Worm (Caenorhabditis elegans): ENCODE data around the gene cash-1.
A peak's percentile ranks its signal among the peaks of the same experiment; 100 is the strongest.

Gene cash-1

DNA sequence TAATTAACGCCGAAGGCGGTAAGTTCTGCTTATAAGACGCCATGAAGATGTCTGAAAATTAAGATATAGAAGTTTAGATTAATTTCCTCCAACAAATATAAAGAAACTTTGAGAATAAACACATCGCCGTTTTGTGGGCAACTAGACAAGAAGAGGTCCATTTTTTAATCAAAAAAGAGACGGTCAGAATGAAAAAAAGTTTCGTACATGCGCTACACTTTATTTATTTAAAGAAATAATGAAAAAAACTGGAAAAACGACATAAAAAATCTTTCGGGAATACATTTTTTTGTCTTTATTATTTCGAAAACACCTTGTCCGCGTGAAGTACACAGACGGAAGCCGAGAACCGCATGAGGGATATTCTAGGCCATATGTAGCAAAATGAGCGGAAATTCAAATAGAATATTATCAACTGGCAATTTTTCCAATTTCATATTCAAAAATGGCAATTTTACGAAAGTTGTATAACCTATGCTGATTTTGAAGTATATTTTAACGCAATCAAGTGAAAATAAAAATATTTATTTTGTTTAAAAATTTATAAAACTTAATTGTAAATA is 6.2 kb upstream of the cash-1 start, which contains the start of gene sluh-7 (continued):
- TF ChIP-seq unc-130 (GFP tag; optimal IDR thresholded peaks at IDR 0.05) (peak; percentile 86), K11D2.4 (GFP tag; IDR thresholded peaks at IDR 0.05) (0 out of 2 replicates have a peak, but pooled peaks have one; percentile 39), ccch-3 (GFP tag; optimal IDR thresholded peaks at IDR 0.05) (peak; percentile 40), tbp1 (GFP tag; optimal IDR thresholded peaks at IDR 0.05) (peak; percentile 26), B0035.1 (tag; optimal IDR thresholded peaks at IDR 0.05) (no peak), T07F8.4 (tag; optimal IDR thresholded peaks at IDR 0.05) (no peak), ztf-18 (tag; optimal IDR thresholded peaks at IDR 0.05) (peak; percentile 15), die-1 (tag; optimal IDR thresholded peaks at IDR 0.05) (no peak), pha-4 (tag; optimal IDR thresholded peaks at IDR 0.05) (peak; percentile 47), ztf-25 (GFP tag; IDR thresholded peaks at IDR 0.05) (no peak), F22D6.2 (tag; optimal IDR thresholded peaks at IDR 0.05) (peak; percentile 59), D2030.7 (GFP tag; IDR thresholded peaks at IDR 0.05) (peak; percentile 15; the same call in 1 of the 2 replicates), F37B4.10 (GFP tag; IDR thresholded peaks at IDR 0.05) (no peak), madf-3 (GFP tag; IDR thresholded peaks at IDR 0.05) (peak; percentile 86), hmg-1.2 (GFP tag; IDR thresholded peaks at IDR 0.05) (peak; percentile 37; the same call in 1 of the 2 replicates), Y53G8AR.9 (GFP tag; conservative IDR thresholded peaks at IDR 0.05) (no peak), ceh-100 (GFP tag; IDR thresholded peaks at IDR 0.05) (0 out of 2 replicates have a peak, but pooled peaks have one; percentile 28), pbrm-1 (GFP tag; IDR thresholded peaks at IDR 0.05) (peak; percentile 35; the same call in 1 of the 2 replicates), aptf-2 (GFP tag; conservative IDR thresholded peaks at IDR 0.05) (peak; percentile 29; the same call in 1 of the 2 replicates), ztf-26 (tag; optimal IDR thresholded peaks at IDR 0.05) (no peak), F33H1.4 (GFP tag; IDR thresholded peaks at IDR 0.05) (peak; percentile 65), ceh-91 (GFP tag; IDR thresholded peaks at IDR 0.05) (0 out of 2 replicates have a peak, but pooled peaks have one; percentile 11), hrde-1 (tag; optimal IDR thresholded peaks at IDR 0.05; ENCODE audit: borderline replicate concordance) (no peak), hlh-26 (GFP tag; conservative IDR thresholded peaks at IDR 0.05) (no peak), C17E4.6 (GFP tag; IDR thresholded peaks at IDR 0.05) (no peak), efl-1 (GFP tag; optimal IDR thresholded peaks at IDR 0.05) (peak; percentile 62), F10E7.11 (tag; optimal IDR thresholded peaks at IDR 0.05) (no peak), dox-1 (GFP tag; IDR thresholded peaks at IDR 0.05) (0 out of 2 replicates have a peak, but pooled peaks have one; percentile 46), lag-1 (GFP tag; IDR thresholded peaks at IDR 0.05) (no peak), lin-40 (tag; optimal IDR thresholded peaks at IDR 0.05) (peak; percentile 73), nhr-90 (tag; optimal IDR thresholded peaks at IDR 0.05) (no peak), cebp-1 (GFP tag; IDR thresholded peaks at IDR 0.05) (no peak), cebp-1 (tag; optimal IDR thresholded peaks at IDR 0.05) (peak; percentile 63), B0019.2 (GFP tag; conservative IDR thresholded peaks at IDR 0.05) (no peak), ZK185.1 (tag; optimal IDR thresholded peaks at IDR 0.05; ENCODE audit: poor library complexity, severe bottlenecking) (peak; percentile 92), tbx-9 (tag; optimal IDR thresholded peaks at IDR 0.05; ENCODE audit: borderline replicate concordance) (no peak), ztf-28 (GFP tag; IDR thresholded peaks at IDR 0.05) (peak; percentile 65; the same call in 1 of the 2 replicates), Y56A3A.18 (GFP tag; IDR thresholded peaks at IDR 0.05) (no peak), lir-1 (GFP tag; conservative IDR thresholded peaks at IDR 0.05) (peak; percentile 49; the same call in 1 of the 2 replicates), snpc-4 (GFP tag; optimal IDR thresholded peaks at IDR 0.05) (no peak), snpc-4 (tag; optimal IDR thresholded peaks at IDR 0.05) (peak in 3 of 4 experiments; percentile 24 to 61 (median 56)), lsl-1 (GFP tag; optimal IDR thresholded peaks at IDR 0.05) (peak; percentile 25), egl-18 (GFP tag; IDR thresholded peaks at IDR 0.05) (no peak), athp-1 (tag; optimal IDR thresholded peaks at IDR 0.05) (peak; percentile 19), let-526 (GFP tag; IDR thresholded peaks at IDR 0.05) (no peak), rpc-1 (optimal IDR thresholded peaks at IDR 0.05) (no peak), rpc-1 (tag; optimal IDR thresholded peaks at IDR 0.05) (no peak), egrh-3 (GFP tag; IDR thresholded peaks at IDR 0.05) (no peak)

Measured in whole organism, young adult.